Fruit fly (Drosophila melanogaster) whole organism, embryonic: Measurements from ENCODE around the gene Men.

Experiments
- Asciz ChIP-seq: fragments of 200-800 bp; sonication (Bioruptor generic); optimal IDR thresholded peaks from 2 replicates; lab custom pipeline; 2017; ENCODE audit warnings: missing biosample characterization, mild to moderate bottlenecking, missing genetic modification characterization, missing genetic modification reagents
- Atf-2 ChIP-seq: fragments of 200-800 bp; sonication (Bioruptor generic); optimal IDR thresholded peaks from 2 replicates; lab custom pipeline; 2016; ENCODE audit warnings: missing biosample characterization, missing genetic modification characterization
- CG10979 ChIP-seq: fragments of 200-800 bp; sonication (Bioruptor generic); optimal IDR thresholded peaks from 2 replicates; lab custom pipeline; 2018; ENCODE audit warnings: missing biosample characterization, mild to moderate bottlenecking, missing genetic modification characterization, moderate library complexity
- CG11398 ChIP-seq: fragments of 200-800 bp; sonication (Bioruptor generic); optimal IDR thresholded peaks from 2 replicates; lab custom pipeline; 2016; ENCODE audit warnings: missing biosample characterization, missing genetic modification characterization
- CG12299 ChIP-seq: fragments of 200-800 bp; sonication (Bioruptor generic); optimal IDR thresholded peaks from 2 replicates; lab custom pipeline; 2018; ENCODE audit warnings: missing biosample characterization, mild to moderate bottlenecking, missing genetic modification characterization
- CG12659 ChIP-seq: fragments of 200-800 bp; sonication (Bioruptor generic); optimal IDR thresholded peaks from 3 replicates; lab custom pipeline; 2017; ENCODE audit warnings: mild to moderate bottlenecking, missing biosample characterization, missing genetic modification reagents, missing genetic modification characterization
- CG13424 ChIP-seq: fragments of 200-800 bp; sonication (Bioruptor generic); optimal IDR thresholded peaks from 2 replicates; lab custom pipeline; 2019; ENCODE audit warnings: missing biosample characterization, mild to moderate bottlenecking, missing genetic modification characterization, moderate library complexity
- CG14050 ChIP-seq: fragments of 200-800 bp; sonication (Bioruptor generic); IDR thresholded peaks from 3 replicates; pipeline ENCODE4 v1.3.6; 2022; ENCODE audit warnings: missing biosample characterization, missing genetic modification characterization
- CG1647 ChIP-seq: fragments of 200-800 bp; sonication (Bioruptor generic); optimal IDR thresholded peaks from 3 replicates; lab custom pipeline; 2016; ENCODE audit warnings: missing biosample characterization, missing genetic modification characterization
- CG16815 ChIP-seq: fragments of 200-800 bp; sonication (Bioruptor generic); optimal IDR thresholded peaks from 3 replicates; lab custom pipeline; 2017; ENCODE audit warnings: missing biosample characterization, mild to moderate bottlenecking, missing genetic modification characterization
- CG17612 ChIP-seq: fragments of 200-800 bp; sonication (Bioruptor generic); IDR thresholded peaks from 2 replicates; pipeline ENCODE4 v1.3.6; 2022; ENCODE audit warnings: missing biosample characterization, missing genetic modification characterization
- CG2712 ChIP-seq: fragments of 200-800 bp; optimal IDR thresholded peaks from 3 replicates; lab custom pipeline; 2019; ENCODE audit warnings: missing biosample characterization, mild to moderate bottlenecking, missing genetic modification characterization, moderate library complexity
- CG34224 ChIP-seq: fragments of 200-800 bp; sonication (Bioruptor generic); IDR thresholded peaks from 3 replicates; pipeline ENCODE4 v1.3.6; 2022; ENCODE audit warnings: missing biosample characterization, missing genetic modification characterization; ENCODE audit not compliant: partially characterized antibody
- CG4282 ChIP-seq: fragments of 200-800 bp; sonication (Bioruptor generic); optimal IDR thresholded peaks from 2 replicates; lab custom pipeline; 2016; ENCODE audit warnings: missing biosample characterization, missing genetic modification characterization
- CG4360 ChIP-seq: fragments of 200-800 bp; sonication (Bioruptor generic); IDR thresholded peaks from 2 replicates; pipeline ENCODE4 v1.3.6; 2022; ENCODE audit warnings: missing biosample characterization, missing genetic modification characterization
- CG4424 ChIP-seq: fragments of 200-800 bp; sonication (Bioruptor generic); optimal IDR thresholded peaks from 3 replicates; lab custom pipeline; 2016; ENCODE audit warnings: missing biosample characterization, missing genetic modification characterization
- CG4617 ChIP-seq: fragments of 200-800 bp; sonication (Bioruptor generic); optimal IDR thresholded peaks from 3 replicates; lab custom pipeline; 2016; ENCODE audit warnings: missing biosample characterization, missing genetic modification characterization, borderline replicate concordance
- CG4730 ChIP-seq: fragments of 200-800 bp; sonication (Bioruptor generic); IDR thresholded peaks from 2 replicates; pipeline ENCODE4 v1.3.6; 2022; ENCODE audit warnings: missing biosample characterization, missing genetic modification characterization
- CG7372 ChIP-seq: fragments of 200-800 bp; sonication (Bioruptor generic); IDR thresholded peaks from 2 replicates; pipeline ENCODE4 v1.3.6; 2022; ENCODE audit warnings: missing biosample characterization, missing genetic modification characterization
- CG7556 ChIP-seq: fragments of 200-800 bp; sonication (Bioruptor generic); optimal IDR thresholded peaks from 2 replicates; lab custom pipeline; 2017; ENCODE audit warnings: missing biosample characterization, mild to moderate bottlenecking, missing genetic modification characterization
- CG8089 ChIP-seq: fragments of 200-800 bp; sonication (Bioruptor generic); optimal IDR thresholded peaks from 3 replicates; lab custom pipeline; 2016; ENCODE audit warnings: missing biosample characterization, missing genetic modification characterization
- CG8388 ChIP-seq: fragments of 200-800 bp; sonication (Bioruptor generic); optimal IDR thresholded peaks from 2 replicates; lab custom pipeline; 2019; ENCODE audit warnings: missing biosample characterization, mild to moderate bottlenecking, missing genetic modification characterization, moderate library complexity
- Dip3 ChIP-seq: fragments of 200-800 bp; sonication (Bioruptor generic); optimal IDR thresholded peaks from 3 replicates; lab custom pipeline; 2016; ENCODE audit warnings: missing biosample characterization, missing genetic modification characterization
- Dll ChIP-seq: fragments of 200-800 bp; sonication (Bioruptor generic); IDR thresholded peaks from 4 replicates; pipeline ENCODE4 v1.3.6; 2022; ENCODE audit warnings: missing biosample characterization, missing genetic modification characterization; ENCODE audit not compliant: partially characterized antibody
- E2f2 ChIP-seq: fragments of 200-800 bp; sonication (Bioruptor generic); IDR thresholded peaks from 2 replicates; pipeline ENCODE4 v1.3.6; 2022; ENCODE audit warnings: missing biosample characterization, missing genetic modification characterization
- Fer3 ChIP-seq: fragments of 200-800 bp; sonication (Bioruptor generic); optimal IDR thresholded peaks from 2 replicates; lab custom pipeline; 2018; ENCODE audit warnings: missing biosample characterization, mild to moderate bottlenecking, missing genetic modification characterization, moderate library complexity
- H2.0 ChIP-seq: fragments of 200-800 bp; sonication (Bioruptor generic); IDR thresholded peaks from 2 replicates; pipeline ENCODE4 v1.3.6; 2022; ENCODE audit warnings: missing biosample characterization, missing genetic modification characterization
- MESR4 ChIP-seq: fragments of 200-800 bp; sonication (Bioruptor generic); optimal IDR thresholded peaks from 2 replicates; lab custom pipeline; 2018; ENCODE audit warnings: missing biosample characterization, mild to moderate bottlenecking, missing genetic modification characterization, moderate library complexity
- Oli ChIP-seq: fragments of 200-800 bp; sonication (Bioruptor generic); optimal IDR thresholded peaks from 2 replicates; lab custom pipeline; 2018; ENCODE audit warnings: missing biosample characterization, mild to moderate bottlenecking, missing genetic modification characterization, moderate library complexity
- Sox102F ChIP-seq: fragments of 200-800 bp; sonication (Bioruptor generic); optimal IDR thresholded peaks from 2 replicates; lab custom pipeline; 2018; ENCODE audit warnings: missing biosample characterization, mild to moderate bottlenecking, missing genetic modification characterization, moderate library complexity
- Sry-δ ChIP-seq: fragments of 200-800 bp; sonication (Bioruptor generic); optimal IDR thresholded peaks from 2 replicates; lab custom pipeline; 2016; ENCODE audit warnings: missing biosample characterization, missing genetic modification characterization
- ase ChIP-seq: fragments of 200-800 bp; sonication (Bioruptor generic); IDR thresholded peaks from 3 replicates; pipeline ENCODE4 v1.3.6; 2022; ENCODE audit warnings: missing biosample characterization, missing genetic modification characterization
- chm ChIP-seq: fragments of 200-800 bp; sonication (Bioruptor generic); IDR thresholded peaks from 2 replicates; pipeline ENCODE4 v1.3.6; 2022; ENCODE audit warnings: missing biosample characterization, missing genetic modification characterization
- ewg ChIP-seq: fragments of 200-800 bp; sonication (Bioruptor generic); optimal IDR thresholded peaks from 3 replicates; lab custom pipeline; 2017; ENCODE audit warnings: mild to moderate bottlenecking, missing biosample characterization, missing genetic modification reagents, missing genetic modification characterization
- gsb ChIP-seq: fragments of 200-800 bp; sonication (Bioruptor generic); IDR thresholded peaks from 2 replicates; pipeline ENCODE4 v1.3.6; 2022; ENCODE audit warnings: missing biosample characterization, missing genetic modification characterization
- jumu ChIP-seq: fragments of 200-800 bp; sonication (Bioruptor generic); optimal IDR thresholded peaks from 3 replicates; lab custom pipeline; 2016; ENCODE audit warnings: missing biosample characterization, missing genetic modification characterization
- ken ChIP-seq: fragments of 200-800 bp; sonication (Bioruptor generic); IDR thresholded peaks from 3 replicates; pipeline ENCODE4 v1.3.6; 2022; ENCODE audit warnings: missing biosample characterization, missing genetic modification characterization
- kni ChIP-seq: fragments of 200-800 bp; sonication (Bioruptor generic); optimal IDR thresholded peaks from 3 replicates; lab custom pipeline; 2017; ENCODE audit warnings: mild to moderate bottlenecking, missing biosample characterization, missing genetic modification reagents, missing genetic modification characterization
- mam ChIP-seq: fragments of 200-800 bp; sonication (Bioruptor generic); optimal IDR thresholded peaks from 3 replicates; lab custom pipeline; 2016; ENCODE audit warnings: missing biosample characterization, missing genetic modification characterization
- otp ChIP-seq: fragments of 200-800 bp; sonication (Bioruptor generic); IDR thresholded peaks from 3 replicates; pipeline ENCODE4, ENCODE4 v1.3.6; 2022; ENCODE audit warnings: missing biosample characterization, missing genetic modification characterization
- prd ChIP-seq, 3 experiments: fragments of >200 bp in 2 of 3; fragments of 200-800 bp in 1 of 3; sonication (Bioruptor generic) in 1 of 3; optimal IDR thresholded peaks in 2 of 3; IDR thresholded peaks in 1 of 3; 2 replicates in 2 of 3; 3 replicates in 1 of 3; pipeline versions ENCODE4 v1.3.6 to Lab custom; 2017 to 2022; ENCODE audit warnings: missing biosample characterization in 1 of 3, missing genetic modification characterization in 1 of 3
- seq ChIP-seq: fragments of 200-800 bp; sonication (Bioruptor generic); IDR thresholded peaks from 2 replicates; pipeline ENCODE4 v1.3.6; 2022; ENCODE audit warnings: missing biosample characterization, missing genetic modification characterization
- tll ChIP-seq, 2 experiments: fragments of 200-800 bp in 1 of 2; fragments of >200 bp in 1 of 2; sonication (Bioruptor generic) in 1 of 2; optimal IDR thresholded peaks; 2 replicates each; lab custom pipeline; 2017 to 2019; ENCODE audit warnings: missing biosample characterization in 2 of 2, missing genetic modification characterization in 2 of 2, mild to moderate bottlenecking in 1 of 2, moderate library complexity in 1 of 2
- trh ChIP-seq: fragments of 200-800 bp; sonication (Bioruptor generic); optimal IDR thresholded peaks from 2 replicates; lab custom pipeline; 2016; ENCODE audit warnings: missing biosample characterization, missing genetic modification characterization
- tup ChIP-seq: fragments of 200-800 bp; sonication (Bioruptor generic); optimal IDR thresholded peaks from 2 replicates; lab custom pipeline; 2016; ENCODE audit warnings: missing biosample characterization, mild to moderate bottlenecking, missing genetic modification characterization, moderate library complexity
- vfl ChIP-seq: fragments of 200-800 bp; sonication (Bioruptor generic); optimal IDR thresholded peaks from 2 replicates; lab custom pipeline; 2016; ENCODE audit warnings: missing biosample characterization, missing genetic modification characterization
- vnd ChIP-seq: fragments of 200-800 bp; sonication (Bioruptor generic); IDR thresholded peaks from 3 replicates; pipeline ENCODE4 v1.3.6; 2022; ENCODE audit warnings: missing biosample characterization, missing genetic modification characterization; ENCODE audit not compliant: partially characterized antibody

The Men gene

dm6 chr3R:12717588-12718535 lies 4.4 kb downstream of the Men start (continued):
- TF ChIP-seq Oli (tag; lab: Kevin White, UChicago) (peak; percentile 53), CG11398 (peak; percentile 30), CG13424 (tag; lab: Kevin White, UChicago) (peak; percentile 59), H2.0 (GFP tag; lab: Robert Waterston, UW) (peak; percentile 56), CG7372 (GFP tag; lab: Robert Waterston, UW) (peak; percentile 26; the same call in 1 of the 2 replicates), MESR4 (GFP tag; lab: Kevin White, UChicago) (no peak), CG17612 (GFP tag; lab: Robert Waterston, UW) (no peak), CG12299 (tag; lab: Kevin White, UChicago) (peak; percentile 31), trh (no peak), ewg (peak; percentile 82), otp (GFP tag; lab: Robert Waterston, UW) (0 out of 3 replicates have a peak, but pooled peaks have one; percentile 18), Fer3 (tag; lab: Kevin White, UChicago) (peak; percentile 68), E2f2 (GFP tag; lab: Robert Waterston, UW) (peak; percentile 23; the same call in 1 of the 2 replicates), kni (GFP tag; lab: Kevin White, UChicago) (no peak), CG4360 (GFP tag; lab: Robert Waterston, UW) (no peak), CG7556 (GFP tag; lab: Kevin White, UChicago) (peak; percentile 47), Dip3 (GFP tag; lab: Kevin White, UChicago) (peak; percentile 43), CG4424 (GFP tag; lab: Kevin White, UChicago) (peak; percentile 57), vfl (peak; percentile 17), CG16815 (no peak), Dll (no peak), CG4617 (GFP tag; lab: Kevin White, UChicago) (peak; percentile 14), gsb (GFP tag; lab: Robert Waterston, UW) (no peak), CG8089 (GFP tag; lab: Kevin White, UChicago) (peak; percentile 20), chm (GFP tag; lab: Robert Waterston, UW) (no peak; the same call in 1 of the 2 replicates), prd (optimal IDR thresholded peaks at IDR 0.05; lab: Kevin White, UChicago) (no peak), prd (GFP tag; IDR thresholded peaks at IDR 0.05; lab: Robert Waterston, UW) (peak; percentile 70), CG4282 (GFP tag; lab: Kevin White, UChicago) (no peak), ken (GFP tag; lab: Robert Waterston, UW) (0 out of 3 replicates have a peak, but pooled peaks have one; percentile 39), jumu (GFP tag; lab: Kevin White, UChicago) (peak; percentile 12), CG8388 (peak; percentile 33), seq (GFP tag; lab: Robert Waterston, UW) (peak; percentile 62; the same call in 1 of the 2 replicates), Asciz (GFP tag; lab: Kevin White, UChicago) (peak; percentile 21), CG2712 (tag; lab: Kevin White, UChicago) (peak; percentile 22), CG10979 (peak; percentile 39), tll (GFP tag; optimal IDR thresholded peaks at IDR 0.05; lab: Kevin White, UChicago) (no peak), CG4730 (GFP tag; lab: Robert Waterston, UW) (peak; percentile 43; the same call in 1 of the 2 replicates), CG12659 (peak; percentile 47), tup (GFP tag; lab: Kevin White, UChicago) (no peak), CG1647 (GFP tag; lab: Kevin White, UChicago) (peak; percentile 20), CG14050 (peak; percentile 63), ase (GFP tag; lab: Robert Waterston, UW) (peak; percentile 56; the same call in 2 of the 3 replicates), Atf-2 (GFP tag; lab: Kevin White, UChicago) (peak; percentile 51), Sry-δ (GFP tag; lab: Kevin White, UChicago) (peak; percentile 3), CG34224 (GFP tag; lab: Robert Waterston, UW) (no peak), mam (peak; percentile 80), Sox102F (GFP tag; lab: Kevin White, UChicago) (peak; percentile 64), vnd (no peak)
